Fruit fly (Drosophila melanogaster) whole organism, embryonic: Measurements from ENCODE around the gene CG15043.

ENCODE experiments used
- BtbVII ChIP-seq: fragments of 200-800 bp; sonication (Bioruptor generic); optimal IDR thresholded peaks from 3 replicates; lab custom pipeline; 2017; ENCODE audit warnings: missing biosample characterization, mild to moderate bottlenecking, missing genetic modification characterization
- CG10274 ChIP-seq: fragments of 200-800 bp; sonication (Bioruptor generic); optimal IDR thresholded peaks from 3 replicates; lab custom pipeline; 2017; ENCODE audit warnings: missing biosample characterization, mild to moderate bottlenecking, missing genetic modification characterization
- CG11560 ChIP-seq: fragments of 200-800 bp; sonication (Bioruptor generic); IDR thresholded peaks from 3 replicates; pipeline ENCODE4 v1.3.6; 2022; ENCODE audit warnings: missing biosample characterization, missing genetic modification characterization
- CG12155 ChIP-seq: fragments of 200-800 bp; sonication (Bioruptor generic); optimal IDR thresholded peaks from 3 replicates; lab custom pipeline; 2016; ENCODE audit warnings: missing biosample characterization, missing genetic modification characterization
- CG1233 ChIP-seq: fragments of 200-800 bp; sonication (Bioruptor generic); optimal IDR thresholded peaks from 4 replicates; lab custom pipeline; 2018; ENCODE audit warnings: missing biosample characterization, mild to moderate bottlenecking, missing genetic modification characterization
- CG12659 ChIP-seq: fragments of 200-800 bp; sonication (Bioruptor generic); optimal IDR thresholded peaks from 3 replicates; lab custom pipeline; 2017; ENCODE audit warnings: mild to moderate bottlenecking, missing biosample characterization, missing genetic modification reagents, missing genetic modification characterization
- CG12744 ChIP-seq: fragments of 200-800 bp; sonication (Bioruptor generic); optimal IDR thresholded peaks from 2 replicates; lab custom pipeline; 2016; ENCODE audit warnings: missing biosample characterization, missing genetic modification characterization
- CG15479 ChIP-seq: fragments of 200-800 bp; sonication (Bioruptor generic); optimal IDR thresholded peaks from 3 replicates; lab custom pipeline; 2019; ENCODE audit warnings: missing biosample characterization, mild to moderate bottlenecking, missing genetic modification characterization, moderate library complexity
- CG1602 ChIP-seq: fragments of 200-800 bp; sonication (Bioruptor generic); optimal IDR thresholded peaks from 3 replicates; lab custom pipeline; 2016; ENCODE audit warnings: missing biosample characterization, missing genetic modification characterization
- CG1603 ChIP-seq: fragments of 200-800 bp; sonication (Bioruptor generic); optimal IDR thresholded peaks from 2 replicates; lab custom pipeline; 2019; ENCODE audit warnings: missing biosample characterization, mild to moderate bottlenecking, missing genetic modification characterization, moderate library complexity
- CG17328 ChIP-seq: fragments of 200-800 bp; sonication (Bioruptor generic); IDR thresholded peaks from 2 replicates; pipeline ENCODE4 v1.3.6; 2022; ENCODE audit warnings: missing biosample characterization, missing genetic modification characterization
- CG17359 ChIP-seq: fragments of 200-800 bp; sonication (Bioruptor generic); optimal IDR thresholded peaks from 3 replicates; lab custom pipeline; 2018; ENCODE audit warnings: missing biosample characterization, mild to moderate bottlenecking, missing genetic modification characterization, moderate library complexity
- CG17568 ChIP-seq: fragments of 200-800 bp; sonication (Bioruptor generic); optimal IDR thresholded peaks from 2 replicates; lab custom pipeline; 2018; ENCODE audit warnings: missing biosample characterization, mild to moderate bottlenecking, missing genetic modification characterization, moderate library complexity
- CG18262 ChIP-seq: fragments of 200-800 bp; optimal IDR thresholded peaks from 3 replicates; lab custom pipeline; 2019; ENCODE audit warnings: missing biosample characterization, mild to moderate bottlenecking, missing genetic modification characterization, moderate library complexity
- CG18599 ChIP-seq: fragments of 200-800 bp; sonication (Bioruptor generic); optimal IDR thresholded peaks from 3 replicates; lab custom pipeline; 2017; ENCODE audit warnings: missing biosample characterization, missing genetic modification characterization, mild to moderate bottlenecking, moderate library complexity, missing genetic modification reagents
- CG2712 ChIP-seq: fragments of 200-800 bp; optimal IDR thresholded peaks from 3 replicates; lab custom pipeline; 2019; ENCODE audit warnings: missing biosample characterization, mild to moderate bottlenecking, missing genetic modification characterization, moderate library complexity
- CG31224 ChIP-seq: fragments of 200-800 bp; sonication (Bioruptor generic); IDR thresholded peaks from 2 replicates; pipeline ENCODE4 v1.3.6; 2022; ENCODE audit warnings: missing biosample characterization, missing genetic modification characterization
- CG33557 ChIP-seq: fragments of 200-800 bp; sonication (Bioruptor generic); optimal IDR thresholded peaks from 2 replicates; lab custom pipeline; 2019; ENCODE audit warnings: missing biosample characterization, mild to moderate bottlenecking, missing genetic modification characterization, moderate library complexity
- CG6689 ChIP-seq: fragments of 200-800 bp; sonication (Bioruptor generic); IDR thresholded peaks from 2 replicates; pipeline ENCODE4 v1.3.6; 2022; ENCODE audit warnings: missing biosample characterization, missing genetic modification characterization
- CG8290 ChIP-seq, 3 experiments: fragments of 200-800 bp; sonication (Bioruptor generic); optimal IDR thresholded peaks; 2 replicates each; lab custom pipeline; 2016 to 2019; ENCODE audit warnings: missing biosample characterization in 3 of 3, missing genetic modification characterization in 3 of 3, mild to moderate bottlenecking in 2 of 3, moderate library complexity in 1 of 3
- CG8944 ChIP-seq: fragments of 200-800 bp; sonication (Bioruptor generic); optimal IDR thresholded peaks from 3 replicates; lab custom pipeline; 2016; ENCODE audit warnings: missing biosample characterization, missing genetic modification characterization
- CrebB ChIP-seq: fragments of 200-800 bp; sonication (Bioruptor generic); optimal IDR thresholded peaks from 3 replicates; lab custom pipeline; 2018; ENCODE audit warnings: missing biosample characterization, mild to moderate bottlenecking, missing genetic modification characterization
- Dad ChIP-seq: fragments of 200-800 bp; sonication (Bioruptor generic); optimal IDR thresholded peaks from 3 replicates; lab custom pipeline; 2016; ENCODE audit warnings: missing biosample characterization, missing genetic modification characterization
- Dek ChIP-seq: fragments of 200-800 bp; sonication (Bioruptor generic); optimal IDR thresholded peaks from 3 replicates; lab custom pipeline; 2019; ENCODE audit warnings: missing biosample characterization, mild to moderate bottlenecking, missing genetic modification characterization, moderate library complexity
- Dfd ChIP-seq, 2 experiments: fragments of >200 bp; optimal IDR thresholded peaks; 2 replicates each; lab custom pipeline; 2017; ENCODE audit warnings: missing biosample characterization in 2 of 2, missing genetic modification characterization in 2 of 2
- Eip74EF ChIP-seq, 2 experiments: fragments of 200-800 bp in 1 of 2; fragments of >200 bp in 1 of 2; sonication (Bioruptor generic) in 1 of 2; optimal IDR thresholded peaks; 2 replicates each; lab custom pipeline; 2017 to 2019; ENCODE audit warnings: missing biosample characterization in 2 of 2, missing genetic modification characterization in 2 of 2, mild to moderate bottlenecking in 1 of 2, moderate library complexity in 1 of 2
- Elba2 ChIP-seq: fragments of 200-800 bp; sonication (Bioruptor generic); optimal IDR thresholded peaks from 3 replicates; lab custom pipeline; 2016; ENCODE audit warnings: missing biosample characterization, missing genetic modification characterization
- GATAe ChIP-seq: fragments of 200-800 bp; sonication (Bioruptor generic); conservative IDR thresholded peaks from 2 replicates; pipeline ENCODE4 v1.3.6; 2022; ENCODE audit warnings: missing biosample characterization, missing genetic modification characterization
- HLH54F ChIP-seq: fragments of 200-800 bp; sonication (Bioruptor generic); optimal IDR thresholded peaks from 3 replicates; lab custom pipeline; 2016; ENCODE audit warnings: missing biosample characterization, missing genetic modification characterization
- MESR4 ChIP-seq: fragments of 200-800 bp; sonication (Bioruptor generic); optimal IDR thresholded peaks from 2 replicates; lab custom pipeline; 2018; ENCODE audit warnings: missing biosample characterization, mild to moderate bottlenecking, missing genetic modification characterization, moderate library complexity
- Nf-YB ChIP-seq: fragments of 200-800 bp; sonication (Bioruptor generic); optimal IDR thresholded peaks from 3 replicates; lab custom pipeline; 2019; ENCODE audit warnings: missing biosample characterization, mild to moderate bottlenecking, missing genetic modification characterization, moderate library complexity
- Optix ChIP-seq: fragments of 200-800 bp; sonication (Bioruptor generic); IDR thresholded peaks from 3 replicates; pipeline ENCODE4 v1.3.6; 2022; ENCODE audit warnings: missing biosample characterization, missing genetic modification characterization
- YL-1 ChIP-seq: fragments of 200-800 bp; sonication (Bioruptor generic); optimal IDR thresholded peaks from 3 replicates; lab custom pipeline; 2017; ENCODE audit warnings: missing biosample characterization, mild to moderate bottlenecking, missing genetic modification characterization
- ab ChIP-seq: fragments of 200-800 bp; sonication (Bioruptor generic); optimal IDR thresholded peaks from 2 replicates; lab custom pipeline; 2016; ENCODE audit warnings: missing biosample characterization, missing genetic modification characterization
- abd-A ChIP-seq: fragments of 200-800 bp; sonication (Bioruptor generic); optimal IDR thresholded peaks from 3 replicates; lab custom pipeline; 2019; ENCODE audit warnings: missing biosample characterization, mild to moderate bottlenecking, missing genetic modification characterization, moderate library complexity
- az2 ChIP-seq: fragments of 200-800 bp; sonication (Bioruptor generic); optimal IDR thresholded peaks from 3 replicates; lab custom pipeline; 2016; ENCODE audit warnings: missing biosample characterization, missing genetic modification characterization
- crc ChIP-seq: fragments of 200-800 bp; sonication (Bioruptor generic); optimal IDR thresholded peaks from 2 replicates; lab custom pipeline; 2016; ENCODE audit warnings: missing biosample characterization, missing genetic modification characterization
- crol ChIP-seq: fragments of 200-800 bp; sonication (Bioruptor generic); IDR thresholded peaks from 2 replicates; pipeline ENCODE4 v1.3.6; 2022; ENCODE audit warnings: missing biosample characterization, missing genetic modification characterization
- dan ChIP-seq: fragments of 200-800 bp; sonication (Bioruptor generic); IDR thresholded peaks from 2 replicates; pipeline ENCODE4 v1.3.6; 2022; ENCODE audit warnings: missing biosample characterization, missing genetic modification characterization
- dm ChIP-seq: fragments of 200-800 bp; sonication (Bioruptor generic); optimal IDR thresholded peaks from 3 replicates; lab custom pipeline; 2016; ENCODE audit warnings: missing biosample characterization, missing genetic modification characterization
- dysf ChIP-seq: fragments of 200-800 bp; sonication (Bioruptor generic); IDR thresholded peaks from 3 replicates; pipeline ENCODE4 v1.3.6; 2022; ENCODE audit warnings: missing biosample characterization, missing genetic modification characterization
- gce ChIP-seq: fragments of 200-800 bp; sonication (Bioruptor generic); IDR thresholded peaks from 3 replicates; pipeline ENCODE4 v1.3.6; 2022; ENCODE audit warnings: missing biosample characterization, missing genetic modification characterization
- inv ChIP-seq: fragments of 200-800 bp; sonication (Bioruptor generic); IDR thresholded peaks from 2 replicates; pipeline ENCODE4 v1.3.6; 2022; ENCODE audit warnings: missing biosample characterization, missing genetic modification characterization; ENCODE audit not compliant: partially characterized antibody
- ken ChIP-seq: fragments of 200-800 bp; sonication (Bioruptor generic); IDR thresholded peaks from 3 replicates; pipeline ENCODE4 v1.3.6; 2022; ENCODE audit warnings: missing biosample characterization, missing genetic modification characterization
- knrl ChIP-seq: fragments of 200-800 bp; sonication (Bioruptor generic); IDR thresholded peaks from 3 replicates; pipeline ENCODE4 v1.3.6; 2022; ENCODE audit warnings: missing biosample characterization, missing genetic modification characterization; ENCODE audit not compliant: partially characterized antibody
- maf-S ChIP-seq: fragments of 200-800 bp; sonication (Bioruptor generic); optimal IDR thresholded peaks from 2 replicates; lab custom pipeline; 2016; ENCODE audit warnings: missing biosample characterization, missing genetic modification characterization
- mld ChIP-seq: fragments of 200-800 bp; sonication (Bioruptor generic); IDR thresholded peaks from 3 replicates; pipeline ENCODE4 v1.3.6; 2022; ENCODE audit warnings: missing biosample characterization, missing genetic modification characterization; ENCODE audit not compliant: partially characterized antibody
- sna ChIP-seq: fragments of 200-800 bp; sonication (Bioruptor generic); IDR thresholded peaks from 2 replicates; pipeline ENCODE4 v1.3.6; 2022; ENCODE audit warnings: missing biosample characterization, missing genetic modification characterization; ENCODE audit not compliant: partially characterized antibody
- sob ChIP-seq: fragments of 200-800 bp; sonication (Bioruptor generic); IDR thresholded peaks from 2 replicates; pipeline ENCODE4 v1.3.6; 2022; ENCODE audit warnings: missing biosample characterization, missing genetic modification characterization
- tin ChIP-seq: fragments of 200-800 bp; sonication (Bioruptor generic); optimal IDR thresholded peaks from 3 replicates; lab custom pipeline; 2016; ENCODE audit warnings: missing biosample characterization, missing genetic modification characterization
- trh ChIP-seq: fragments of 200-800 bp; sonication (Bioruptor generic); optimal IDR thresholded peaks from 2 replicates; lab custom pipeline; 2016; ENCODE audit warnings: missing biosample characterization, missing genetic modification characterization
- vvl ChIP-seq: fragments of 200-800 bp; sonication (Bioruptor generic); IDR thresholded peaks from 2 replicates; pipeline ENCODE4 v1.3.6; 2022; ENCODE audit warnings: missing biosample characterization, missing genetic modification characterization

Gene CG15043

dm6 chrX:18517415-18517814 is 23.4 kb upstream of the CG15043 start (continued):
- TF ChIP-seq CG1603 (peak; percentile 32), Nf-YB (GFP tag; lab: Kevin White, UChicago) (peak; percentile 5), CG18262 (peak; percentile 25), HLH54F (no peak), CG31224 (GFP tag; lab: Robert Waterston, UW) (no peak), CG2712 (tag; lab: Kevin White, UChicago) (peak; percentile 51), abd-A (tag; lab: Kevin White, UChicago) (no peak), CG15479 (no peak), CG17568 (peak; percentile 46), BtbVII (GFP tag; lab: Kevin White, UChicago) (peak; percentile 16), CG17328 (GFP tag; lab: Robert Waterston, UW) (peak; percentile 52; the same call in 1 of the 2 replicates), CG8944 (peak; percentile 4), Dek (tag; lab: Kevin White, UChicago) (no peak), crol (GFP tag; lab: Robert Waterston, UW) (no peak), knrl (GFP tag; lab: Robert Waterston, UW) (peak; percentile 33; the same call in 1 of the 3 replicates), GATAe (no peak), tin (peak; percentile 29), inv (GFP tag; lab: Robert Waterston, UW) (no peak), Elba2 (GFP tag; lab: Kevin White, UChicago) (peak; percentile 9), gce (0 out of 3 replicates have a peak, but pooled peaks have one; percentile 49), CG1233 (no peak), Dfd (GFP tag; optimal IDR thresholded peaks at IDR 0.05; lab: Kevin White, UChicago) (no peak), crc (no peak), sna (GFP tag; lab: Robert Waterston, UW) (no peak), az2 (peak; percentile 46), MESR4 (no peak), sob (GFP tag; lab: Robert Waterston, UW) (peak; percentile 52; the same call in 1 of the 2 replicates), mld (no peak), CG17359 (tag; lab: Kevin White, UChicago) (peak; percentile 92), Optix (GFP tag; lab: Robert Waterston, UW) (peak; percentile 51; the same call in 2 of the 3 replicates), CG12744 (GFP tag; lab: Kevin White, UChicago) (no peak), dysf (peak; percentile 48; the same call in 1 of the 3 replicates), YL-1 (peak; percentile 10)

dm6 chrX:18515988-18516541 is 22.1 kb upstream of the CG15043 start:
- TF ChIP-seq ab (GFP tag; lab: Kevin White, UChicago) (no peak), ken (GFP tag; lab: Robert Waterston, UW) (peak; percentile 57; the same call in 1 of the 3 replicates), trh (GFP tag; lab: Kevin White, UChicago) (no peak), dan (GFP tag; lab: Robert Waterston, UW) (no peak), CG33557 (GFP tag; lab: Kevin White, UChicago) (no peak), CG11560 (no peak), CG1602 (GFP tag; lab: Kevin White, UChicago) (no peak), CG10274 (no peak), dm (GFP tag; lab: Kevin White, UChicago) (no peak), CG12659 (GFP tag; lab: Kevin White, UChicago) (peak; percentile 7), crol (GFP tag; lab: Robert Waterston, UW) (no peak), vvl (peak; percentile 21), maf-S (GFP tag; lab: Kevin White, UChicago) (no peak), CrebB (tag; lab: Kevin White, UChicago) (no peak), inv (GFP tag; lab: Robert Waterston, UW) (no peak), Dad (GFP tag; lab: Kevin White, UChicago) (no peak), Eip74EF (GFP tag; optimal IDR thresholded peaks at IDR 0.05; lab: Kevin White, UChicago) (no peak), CG8290 (GFP tag; optimal IDR thresholded peaks at IDR 0.05; lab: Kevin White, UChicago) (peak; percentile 4), CG8290 (tag; optimal IDR thresholded peaks at IDR 0.05; lab: Kevin White, UChicago) (peak in 1 of 2 experiments; percentile 66), CG12155 (GFP tag; lab: Kevin White, UChicago) (no peak), CG18599 (GFP tag; lab: Kevin White, UChicago) (no peak), CG6689 (GFP tag; lab: Robert Waterston, UW) (no peak)
